Worm (Caenorhabditis elegans): ENCODE measurements around the gene rsp-5.

Gene rsp-5

ce11 chrII:6482102-6482501 is 7.9 kb upstream of the rsp-5 start, which contains the start of gene del-10:
Gene del-10 (minus strand): TSS chrII:6482125.
- no peak for TF ChIP-seq unc-30 (tag; optimal IDR thresholded peaks at IDR 0.05)
- peak; percentile 56 for TF ChIP-seq rnt-1 (tag; optimal IDR thresholded peaks at IDR 0.05)
- no peak for TF ChIP-seq nhr-12 (tag; optimal IDR thresholded peaks at IDR 0.05)
- TF ChIP-seq ets-5 (GFP tag; IDR thresholded peaks at IDR 0.05): no peak
- TF ChIP-seq lin-14 (GFP tag; optimal IDR thresholded peaks at IDR 0.05): peak; percentile 27
- peak; percentile 17 for TF ChIP-seq unc-130 (tag; optimal IDR thresholded peaks at IDR 0.05)
- TF ChIP-seq lsy-2 (tag; optimal IDR thresholded peaks at IDR 0.05): peak in 1 of 2 experiments; percentile 12
- peak; percentile 12 for TF ChIP-seq nhr-71 (tag; optimal IDR thresholded peaks at IDR 0.05)

ce11 chrII:6482762-6483161 is 7.2 kb upstream of the rsp-5 start:
- no peak for TF ChIP-seq efl-1 (optimal IDR thresholded peaks at IDR 0.05)
- peak in 1 of 2 experiments; percentile 81 for TF ChIP-seq efl-1 (GFP tag; optimal IDR thresholded peaks at IDR 0.05 in 1 of 2)
- TF ChIP-seq ama-1 (optimal IDR thresholded peaks at IDR 0.05): no peak
- peak; percentile 19 for TF ChIP-seq unc-130 (tag; optimal IDR thresholded peaks at IDR 0.05)
- peak; percentile 67 for TF ChIP-seq rnt-1 (tag; optimal IDR thresholded peaks at IDR 0.05)
- TF ChIP-seq nhr-71 (tag; optimal IDR thresholded peaks at IDR 0.05): peak; percentile 21
- no peak for TF ChIP-seq vab-15 (tag; optimal IDR thresholded peaks at IDR 0.05)
- peak; percentile 65 for TF ChIP-seq lin-14 (GFP tag; optimal IDR thresholded peaks at IDR 0.05)
- TF ChIP-seq egl-27 (tag; optimal IDR thresholded peaks at IDR 0.05): no peak

ce11 chrII:6484876-6485526 is 5.0 kb upstream of the rsp-5 start, which contains the start of the genes lido-16 and plpp-1.2:
Gene lido-16 (minus strand): TSS chrII:6484976.
Gene plpp-1.2 (plus strand): TSS chrII:6485476.
- TF ChIP-seq unc-130 (tag; optimal IDR thresholded peaks at IDR 0.05) (no peak), ceh-90 (tag; optimal IDR thresholded peaks at IDR 0.05) (no peak), rnt-1 (tag; optimal IDR thresholded peaks at IDR 0.05) (no peak), fkh-10 (GFP tag; optimal IDR thresholded peaks at IDR 0.05) (no peak), irx-1 (tag; optimal IDR thresholded peaks at IDR 0.05) (no peak), nhr-20 (tag; optimal IDR thresholded peaks at IDR 0.05) (no peak), sptf-1 (tag; optimal IDR thresholded peaks at IDR 0.05) (no peak), C34B4.2 (tag; optimal IDR thresholded peaks at IDR 0.05) (no peak), pag-3 (tag; optimal IDR thresholded peaks at IDR 0.05; ENCODE audit: borderline replicate concordance, insufficient read depth) (no peak), unc-98 (GFP tag; IDR thresholded peaks at IDR 0.05) (no peak), unc-86 (tag; optimal IDR thresholded peaks at IDR 0.05) (no peak), nhr-28 (tag; optimal IDR thresholded peaks at IDR 0.05) (no peak), efl-1 (optimal IDR thresholded peaks at IDR 0.05) (no peak), efl-1 (GFP tag; optimal IDR thresholded peaks at IDR 0.05 in 1 of 2) (no peak), C16A3.4 (tag; optimal IDR thresholded peaks at IDR 0.05) (no peak), lin-13 (GFP tag; optimal IDR thresholded peaks at IDR 0.05) (no peak), mep-1 (tag; optimal IDR thresholded peaks at IDR 0.05) (no peak), egl-13 (tag; optimal IDR thresholded peaks at IDR 0.05) (no peak), ztf-4 (tag; optimal IDR thresholded peaks at IDR 0.05) (no peak), hlh-17 (GFP tag; optimal IDR thresholded peaks at IDR 0.05; ENCODE audit: borderline replicate concordance) (no peak)

- no peak for TF ChIP-seq nhr-47 (tag; optimal IDR thresholded peaks at IDR 0.05)
- no peak for TF ChIP-seq sox-4 (tag; optimal IDR thresholded peaks at IDR 0.05)
- TF ChIP-seq xbp-1 (tag; optimal IDR thresholded peaks at IDR 0.05): no peak
- no peak for TF ChIP-seq F16B12.6 (tag; optimal IDR thresholded peaks at IDR 0.05)
- TF ChIP-seq hlh-17 (GFP tag; optimal IDR thresholded peaks at IDR 0.05; ENCODE audit: borderline replicate concordance): no peak
- no peak for TF ChIP-seq ceh-8 (GFP tag; optimal IDR thresholded peaks at IDR 0.05)
- no peak for TF ChIP-seq Y116A8C.19 (tag; optimal IDR thresholded peaks at IDR 0.05; ENCODE audit: borderline replicate concordance)
- TF ChIP-seq unc-62 (GFP tag; optimal IDR thresholded peaks at IDR 0.05): no peak
- TF ChIP-seq nhr-237 (tag; optimal IDR thresholded peaks at IDR 0.05): no peak
- no peak for TF ChIP-seq hpl-2 (GFP tag; optimal IDR thresholded peaks at IDR 0.05)
- no peak for TF ChIP-seq lin-15B (tag; optimal IDR thresholded peaks at IDR 0.05)
- TF ChIP-seq swsn-7 (tag; optimal IDR thresholded peaks at IDR 0.05): no peak
- no peak for TF ChIP-seq nhr-28 (tag; optimal IDR thresholded peaks at IDR 0.05)
- no peak for TF ChIP-seq skn-1 (tag; optimal IDR thresholded peaks at IDR 0.05)
- no peak for TF ChIP-seq C04F5.9 (tag; optimal IDR thresholded peaks at IDR 0.05)
- TF ChIP-seq nhr-85 (tag): no peak
- TF ChIP-seq unc-86 (tag; optimal IDR thresholded peaks at IDR 0.05): no peak
- no peak for TF ChIP-seq snpc-4 (tag; optimal IDR thresholded peaks at IDR 0.05)
- no peak for TF ChIP-seq unc-98 (GFP tag; IDR thresholded peaks at IDR 0.05)
- no peak for TF ChIP-seq mdl-1 (tag; optimal IDR thresholded peaks at IDR 0.05)
- TF ChIP-seq zip-4 (GFP tag; optimal IDR thresholded peaks at IDR 0.05): no peak
- TF ChIP-seq nhr-77 (tag; optimal IDR thresholded peaks at IDR 0.05): no peak
- no peak for TF ChIP-seq lin-13 (GFP tag; optimal IDR thresholded peaks at IDR 0.05)
- no peak for TF ChIP-seq nhr-76 (tag; optimal IDR thresholded peaks at IDR 0.05)
Measured at ce11 chrII:6486344-6486743, 3.6 kb upstream of the rsp-5 start.
